Worm (Caenorhabditis elegans) whole organism, L1 larva: ENCODE measurements around the gene trap-4.

ENCODE experiments used
- F16B12.6 ChIP-seq: fragments of 150-350 bp; optimal IDR thresholded peaks from 2 replicates; lab custom pipeline; 2014; ENCODE audit warnings: missing biosample characterization, missing genetic modification characterization
- aly-2 ChIP-seq: fragments of 150-350 bp; optimal IDR thresholded peaks from 2 replicates; lab custom pipeline; 2014; ENCODE audit warnings: missing biosample characterization, missing genetic modification characterization
- ceh-63 ChIP-seq: fragments of 200-800 bp; sonication (Bioruptor generic); optimal IDR thresholded peaks from 2 replicates; lab custom pipeline; 2018; ENCODE audit warnings: mild to moderate bottlenecking, missing genetic modification characterization, missing compliant biosample characterization
- ceh-82 ChIP-seq, 3 experiments: fragments of 150-350 bp in 1 of 3; sonication (generic microtip) in 2 of 3; optimal IDR thresholded peaks; 2 replicates each; lab custom pipeline; 2014 to 2017; ENCODE audit warnings: missing biosample characterization in 3 of 3, missing genetic modification characterization in 3 of 3
- ceh-90 ChIP-seq: sonication (generic microtip); optimal IDR thresholded peaks from 2 replicates; lab custom pipeline; 2016; ENCODE audit warnings: missing genetic modification characterization, missing compliant biosample characterization
- dsc-1 ChIP-seq: sonication (generic microtip); optimal IDR thresholded peaks from 2 replicates; lab custom pipeline; 2016; ENCODE audit warnings: mild to moderate bottlenecking, missing genetic modification characterization, missing compliant biosample characterization
- efl-1 ChIP-seq, 4 experiments: fragments of 150-350 bp; optimal IDR thresholded peaks in 3 of 4; peaks in 1 of 4; 1 replicate in 1 of 4; 2 replicates in 3 of 4; lab custom pipeline; 2014; ENCODE audit warnings: missing biosample characterization in 2 of 4, missing genetic modification characterization in 2 of 4, missing genetic modification reagents in 2 of 4
- egl-13 ChIP-seq: sonication (generic microtip); optimal IDR thresholded peaks from 2 replicates; lab custom pipeline; 2016; ENCODE audit warnings: missing genotype, missing genetic modification reagents, missing genetic modification characterization, missing compliant biosample characterization
- elt-2 ChIP-seq: sonication (generic microtip); optimal IDR thresholded peaks from 2 replicates; lab custom pipeline; 2016; ENCODE audit warnings: missing genetic modification characterization, mild to moderate bottlenecking, inconsistent platforms, missing compliant biosample characterization, missing genetic modification reagents
- elt-3 ChIP-seq, 6 experiments: fragments of 150-350 bp in 1 of 6; sonication (generic microtip); optimal IDR thresholded peaks; 2 replicates each; lab custom pipeline; 2017 to 2018; ENCODE audit warnings: missing biosample characterization in 6 of 6, missing genetic modification characterization in 6 of 6, inconsistent platforms in 1 of 6
- ets-5 ChIP-seq: fragments of 200-800 bp; sonication (Bioruptor generic); IDR thresholded peaks from 2 replicates; pipeline ENCODE4 v1.3.6; 2022; ENCODE audit warnings: missing genetic modification characterization, missing compliant biosample characterization
- fkh-10 ChIP-seq: sonication (generic microtip); optimal IDR thresholded peaks from 2 replicates; lab custom pipeline; 2017; ENCODE audit warnings: missing biosample characterization, missing genetic modification reagents, missing genetic modification characterization
- fkh-8 ChIP-seq: sonication (generic microtip); optimal IDR thresholded peaks from 2 replicates; lab custom pipeline; 2016; ENCODE audit warnings: mild to moderate bottlenecking, missing genetic modification characterization, missing compliant biosample characterization
- fos-1 ChIP-seq: fragments of 150-350 bp; optimal IDR thresholded peaks from 2 replicates; lab custom pipeline; 2014; ENCODE audit warnings: missing biosample characterization, missing genetic modification characterization
- isw-1 ChIP-seq: fragments of 200-800 bp; sonication (Bioruptor generic); IDR thresholded peaks from 2 replicates; pipeline ENCODE4 v1.3.6; 2022; ENCODE audit warnings: missing genetic modification characterization, missing compliant biosample characterization
- lin-14 ChIP-seq: fragments of 200-800 bp; sonication (Bioruptor generic); optimal IDR thresholded peaks from 2 replicates; lab custom pipeline; 2018; ENCODE audit warnings: mild to moderate bottlenecking, missing genetic modification characterization, moderate library complexity, missing compliant biosample characterization
- lin-35 ChIP-seq, 2 experiments: fragments of 150-350 bp; optimal IDR thresholded peaks; 2 replicates each; lab custom pipeline; 2014; ENCODE audit warnings: missing biosample characterization in 2 of 2, missing genetic modification characterization in 2 of 2, missing genetic modification reagents in 2 of 2
- lir-3 ChIP-seq: sonication (generic microtip); optimal IDR thresholded peaks from 2 replicates; lab custom pipeline; 2016; ENCODE audit warnings: mild to moderate bottlenecking, missing genetic modification characterization, moderate library complexity, missing compliant biosample characterization; ENCODE audit not compliant: poor library complexity
- lsy-2 ChIP-seq, 2 experiments: fragments of 150-350 bp; optimal IDR thresholded peaks; 2 replicates each; lab custom pipeline; 2014; ENCODE audit warnings: missing biosample characterization in 2 of 2, missing genetic modification characterization in 2 of 2
- mef-2 ChIP-seq: fragments of 150-350 bp; optimal IDR thresholded peaks from 2 replicates; lab custom pipeline; 2014; ENCODE audit warnings: missing biosample characterization, missing genetic modification characterization
- nhr-47 ChIP-seq: sonication (generic microtip); optimal IDR thresholded peaks from 2 replicates; lab custom pipeline; 2016; ENCODE audit warnings: mild to moderate bottlenecking, missing genetic modification characterization, moderate library complexity, missing compliant biosample characterization
- nhr-71 ChIP-seq: sonication (generic microtip); optimal IDR thresholded peaks from 2 replicates; lab custom pipeline; 2016; ENCODE audit warnings: mild to moderate bottlenecking, missing genetic modification characterization, moderate library complexity, missing compliant biosample characterization
- nhr-85 ChIP-seq: sonication (generic microtip); peaks from one replicate; lab custom pipeline; 2016; ENCODE audit warnings: missing genetic modification characterization, inconsistent platforms, missing compliant biosample characterization
- pax-3 ChIP-seq: fragments of 200-800 bp; sonication (Bioruptor generic); optimal IDR thresholded peaks from 2 replicates; lab custom pipeline; 2018; ENCODE audit warnings: mild to moderate bottlenecking, missing genetic modification characterization, moderate library complexity, missing compliant biosample characterization
- rnt-1 ChIP-seq: sonication (generic microtip); optimal IDR thresholded peaks from 2 replicates; lab custom pipeline; 2016; ENCODE audit warnings: mild to moderate bottlenecking, missing genetic modification characterization, moderate library complexity, missing compliant biosample characterization
- snpc-4 ChIP-seq: fragments of 150-350 bp; optimal IDR thresholded peaks from 2 replicates; lab custom pipeline; 2014; ENCODE audit warnings: missing biosample characterization, missing genetic modification characterization
- snu-23 ChIP-seq: sonication (generic microtip); optimal IDR thresholded peaks from 2 replicates; lab custom pipeline; 2016; ENCODE audit warnings: missing genetic modification characterization, missing compliant biosample characterization
- sox-4 ChIP-seq: sonication (generic microtip); optimal IDR thresholded peaks from 2 replicates; lab custom pipeline; 2016; ENCODE audit warnings: missing genetic modification characterization, missing compliant biosample characterization
- sptf-1 ChIP-seq: fragments of 150-350 bp; optimal IDR thresholded peaks from 2 replicates; lab custom pipeline; 2014; ENCODE audit warnings: missing biosample characterization, missing genetic modification characterization
- sup-37 ChIP-seq: fragments of 200-800 bp; sonication (Bioruptor generic); optimal IDR thresholded peaks from 2 replicates; lab custom pipeline; 2018; ENCODE audit warnings: mild to moderate bottlenecking, missing genetic modification characterization, missing compliant biosample characterization
- swsn-7 ChIP-seq: sonication (generic microtip); optimal IDR thresholded peaks from 2 replicates; lab custom pipeline; 2016; ENCODE audit warnings: missing genetic modification characterization, missing compliant biosample characterization
- tbx-2 ChIP-seq: sonication (generic microtip); optimal IDR thresholded peaks from 2 replicates; lab custom pipeline; 2016; ENCODE audit warnings: missing genetic modification characterization, missing compliant biosample characterization
- unc-86 ChIP-seq: sonication (generic microtip); optimal IDR thresholded peaks from 2 replicates; lab custom pipeline; 2016; ENCODE audit warnings: missing genetic modification characterization, missing compliant biosample characterization
- xbp-1 ChIP-seq: sonication (generic microtip); optimal IDR thresholded peaks from 2 replicates; lab custom pipeline; 2016; ENCODE audit warnings: missing genetic modification characterization, missing compliant biosample characterization
- zag-1 ChIP-seq: fragments of 150-350 bp; optimal IDR thresholded peaks from 2 replicates; lab custom pipeline; 2014; ENCODE audit warnings: missing biosample characterization, missing genetic modification characterization
- ztf-11 ChIP-seq, 2 experiments: sonication (generic microtip); optimal IDR thresholded peaks; 2 replicates each; lab custom pipeline; 2016 to 2017; ENCODE audit warnings: missing genetic modification characterization in 2 of 2, missing biosample characterization in 1 of 2, missing compliant biosample characterization in 1 of 2
- ztf-4 ChIP-seq: fragments of 150-350 bp; optimal IDR thresholded peaks from 2 replicates; lab custom pipeline; 2014; ENCODE audit warnings: missing biosample characterization, missing genetic modification characterization

The trap-4 gene

DNA sequence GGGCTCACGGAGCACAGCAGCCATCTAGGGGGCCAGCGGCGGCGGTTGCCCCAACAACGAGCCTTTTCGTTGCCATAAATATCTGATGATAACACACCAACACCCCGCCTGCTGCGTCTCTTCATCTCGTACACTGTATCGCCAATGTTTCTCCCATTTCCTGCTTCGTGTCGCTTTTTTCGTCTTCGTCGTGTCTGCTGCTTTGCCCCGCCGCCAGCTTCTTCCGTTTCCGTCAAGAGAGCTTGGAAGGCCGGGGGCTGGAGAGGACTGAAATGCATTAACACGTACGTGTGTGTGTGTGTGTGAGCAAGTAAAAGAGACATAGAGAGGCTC lies 15.4 kb downstream of the trap-4 start:
- TF ChIP-seq lsy-2 (tag; optimal IDR thresholded peaks at IDR 0.05; lab: Kevin White, UChicago) (peak in 1 of 2 experiments; percentile 41), elt-2 (tag; lab: Kevin White, UChicago) (no peak), zag-1 (tag; lab: Kevin White, UChicago) (no peak), ets-5 (GFP tag; lab: Robert Waterston, UW) (no peak), nhr-85 (no peak), tbx-2 (tag; lab: Kevin White, UChicago) (peak; percentile 12), mef-2 (peak; percentile 1), xbp-1 (tag; lab: Kevin White, UChicago) (peak; percentile 9), lin-14 (GFP tag; lab: Kevin White, UChicago) (peak; percentile 86), egl-13 (tag; lab: Kevin White, UChicago) (peak; percentile 75), snpc-4 (tag; lab: Kevin White, UChicago) (peak; percentile 14), nhr-47 (peak; percentile 65), ztf-4 (tag; lab: Kevin White, UChicago) (no peak), unc-86 (tag; lab: Kevin White, UChicago) (peak; percentile 18), fkh-8 (tag; lab: Kevin White, UChicago) (peak; percentile 90), swsn-7 (peak; percentile 45), pax-3 (tag; lab: Kevin White, UChicago) (peak; percentile 23), dsc-1 (peak; percentile 31), ceh-82 (tag; optimal IDR thresholded peaks at IDR 0.05; lab: Kevin White, UChicago) (peak in 2 of 3 experiments; percentile 13 to 52), sox-4 (tag; lab: Kevin White, UChicago) (peak; percentile 27), F16B12.6 (tag; lab: Kevin White, UChicago) (no peak), fos-1 (tag; lab: Kevin White, UChicago) (peak; percentile 17), ztf-11 (tag; optimal IDR thresholded peaks at IDR 0.05; lab: Kevin White, UChicago) (no peak), aly-2 (tag; lab: Kevin White, UChicago) (peak; percentile 22), sptf-1 (tag; lab: Kevin White, UChicago) (no peak), snu-23 (GFP tag; lab: Kevin White, UChicago) (peak; percentile 13), fkh-10 (GFP tag; lab: Kevin White, UChicago) (peak; percentile 20), ceh-63 (GFP tag; lab: Kevin White, UChicago) (no peak), efl-1 (optimal IDR thresholded peaks at IDR 0.05; lab: Kevin White, UChicago) (no peak), efl-1 (GFP tag; optimal IDR thresholded peaks at IDR 0.05 in 1 of 2; lab: Kevin White, UChicago) (peak in 1 of 2 experiments; percentile 92), ceh-90 (tag; lab: Kevin White, UChicago) (no peak), nhr-71 (peak; percentile 60), lir-3 (tag; lab: Kevin White, UChicago) (no peak), lin-35 (GFP tag; optimal IDR thresholded peaks at IDR 0.05; lab: Kevin White, UChicago) (peak in 1 of 2 experiments; percentile 6), isw-1 (GFP tag; lab: Robert Waterston, UW) (peak; percentile 11)

ce11 chrIII:11936668-11937276 lies 16.2 kb downstream of the trap-4 start:
- TF ChIP-seq nhr-47 (peak; percentile 29), F16B12.6 (tag; lab: Kevin White, UChicago) (no peak), sup-37 (no peak), fkh-8 (tag; lab: Kevin White, UChicago) (peak; percentile 39), lin-14 (GFP tag; lab: Kevin White, UChicago) (peak; percentile 34), rnt-1 (tag; lab: Kevin White, UChicago) (peak; percentile 24), nhr-71 (peak; percentile 30), efl-1 (optimal IDR thresholded peaks at IDR 0.05; lab: Kevin White, UChicago) (no peak), efl-1 (GFP tag; optimal IDR thresholded peaks at IDR 0.05 in 1 of 2; lab: Kevin White, UChicago) (peak in 1 of 2 experiments; percentile 91), xbp-1 (tag; lab: Kevin White, UChicago) (peak; percentile 2), dsc-1 (peak; percentile 6), tbx-2 (tag; lab: Kevin White, UChicago) (peak; percentile 25), elt-3 (tag; optimal IDR thresholded peaks at IDR 0.05; lab: Kevin White, UChicago) (no peak)
